Worm (Caenorhabditis elegans) whole organism, L1 larva: ENCODE data around the gene T05E12.3.

Experiments used
- Y116A8C.19 ChIP-seq: sonication (generic microtip); optimal IDR thresholded peaks from 2 replicates; lab custom pipeline; 2016; ENCODE audit warnings: missing compliant biosample characterization, missing genetic modification characterization, borderline replicate concordance
- aha-1 ChIP-seq: fragments of 150-350 bp; optimal IDR thresholded peaks from 2 replicates; lab custom pipeline; 2014; ENCODE audit warnings: missing biosample characterization, missing genetic modification characterization
- ceh-63 ChIP-seq: fragments of 200-800 bp; sonication (Bioruptor generic); optimal IDR thresholded peaks from 2 replicates; lab custom pipeline; 2018; ENCODE audit warnings: mild to moderate bottlenecking, missing genetic modification characterization, missing compliant biosample characterization
- ceh-88 ChIP-seq: fragments of 200-800 bp; sonication (Bioruptor generic); IDR thresholded peaks from 2 replicates; pipeline ENCODE4 v1.3.6; 2022; ENCODE audit warnings: missing genetic modification characterization, missing compliant biosample characterization
- ceh-90 ChIP-seq: sonication (generic microtip); optimal IDR thresholded peaks from 2 replicates; lab custom pipeline; 2016; ENCODE audit warnings: missing genetic modification characterization, missing compliant biosample characterization
- ces-1 ChIP-seq: fragments of 150-350 bp; optimal IDR thresholded peaks from 2 replicates; lab custom pipeline; 2014; ENCODE audit warnings: missing biosample characterization, missing genetic modification reagents, missing genetic modification characterization
- efl-1 ChIP-seq, 4 experiments: fragments of 150-350 bp; optimal IDR thresholded peaks in 3 of 4; peaks in 1 of 4; 1 replicate in 1 of 4; 2 replicates in 3 of 4; lab custom pipeline; 2014; ENCODE audit warnings: missing biosample characterization in 2 of 4, missing genetic modification characterization in 2 of 4, missing genetic modification reagents in 2 of 4
- egl-13 ChIP-seq: sonication (generic microtip); optimal IDR thresholded peaks from 2 replicates; lab custom pipeline; 2016; ENCODE audit warnings: missing genotype, missing genetic modification reagents, missing genetic modification characterization, missing compliant biosample characterization
- egl-27 ChIP-seq, 2 experiments: fragments of 150-350 bp in 1 of 2; sonication (generic microtip); optimal IDR thresholded peaks; 3 replicates each; lab custom pipeline; 2017 to 2018; ENCODE audit warnings: missing biosample characterization in 2 of 2, missing genetic modification characterization in 2 of 2, missing genetic modification reagents in 2 of 2
- fkh-4 ChIP-seq: sonication (generic microtip); optimal IDR thresholded peaks from 2 replicates; lab custom pipeline; 2016; ENCODE audit warnings: missing compliant biosample characterization, missing genetic modification characterization, borderline replicate concordance
- fos-1 ChIP-seq: fragments of 150-350 bp; optimal IDR thresholded peaks from 2 replicates; lab custom pipeline; 2014; ENCODE audit warnings: missing biosample characterization, missing genetic modification characterization
- hlh-4 ChIP-seq: sonication (generic microtip); optimal IDR thresholded peaks from 2 replicates; lab custom pipeline; 2016; ENCODE audit warnings: mild to moderate bottlenecking, missing genetic modification characterization, missing compliant biosample characterization
- irx-1 ChIP-seq: sonication (generic microtip); optimal IDR thresholded peaks from 2 replicates; lab custom pipeline; 2016; ENCODE audit warnings: missing genetic modification characterization, missing compliant biosample characterization
- isw-1 ChIP-seq: fragments of 200-800 bp; sonication (Bioruptor generic); IDR thresholded peaks from 2 replicates; pipeline ENCODE4 v1.3.6; 2022; ENCODE audit warnings: missing genetic modification characterization, missing compliant biosample characterization
- jun-1 ChIP-seq: fragments of 150-350 bp; optimal IDR thresholded peaks from 2 replicates; lab custom pipeline; 2014; ENCODE audit warnings: missing biosample characterization, missing genetic modification reagents, missing genetic modification characterization
- lin-14 ChIP-seq: fragments of 200-800 bp; sonication (Bioruptor generic); optimal IDR thresholded peaks from 2 replicates; lab custom pipeline; 2018; ENCODE audit warnings: mild to moderate bottlenecking, missing genetic modification characterization, moderate library complexity, missing compliant biosample characterization
- mab-9 ChIP-seq: fragments of 200-800 bp; sonication (Bioruptor generic); IDR thresholded peaks from 2 replicates; pipeline ENCODE4 v1.3.6; 2022; ENCODE audit warnings: missing genetic modification reagents, missing genetic modification characterization, missing compliant biosample characterization
- mdl-1 ChIP-seq, 2 experiments: fragments of 150-350 bp; optimal IDR thresholded peaks; 2 replicates each; lab custom pipeline; 2014 to 2017; ENCODE audit warnings: missing biosample characterization in 2 of 2, missing genetic modification characterization in 2 of 2, inconsistent platforms in 1 of 2
- mep-1 ChIP-seq: fragments of 150-350 bp; optimal IDR thresholded peaks from 2 replicates; lab custom pipeline; 2014; ENCODE audit warnings: missing biosample characterization, missing genetic modification characterization
- nhr-11 ChIP-seq: fragments of 150-350 bp; optimal IDR thresholded peaks from 2 replicates; lab custom pipeline; 2014; ENCODE audit warnings: missing biosample characterization, missing genetic modification characterization
- nhr-28 ChIP-seq: fragments of 150-350 bp; optimal IDR thresholded peaks from 2 replicates; lab custom pipeline; 2014; ENCODE audit warnings: missing biosample characterization, missing genetic modification characterization
- nhr-47 ChIP-seq: sonication (generic microtip); optimal IDR thresholded peaks from 2 replicates; lab custom pipeline; 2016; ENCODE audit warnings: mild to moderate bottlenecking, missing genetic modification characterization, moderate library complexity, missing compliant biosample characterization
- nhr-84 ChIP-seq: sonication (generic microtip); optimal IDR thresholded peaks from 2 replicates; lab custom pipeline; 2017; ENCODE audit warnings: missing biosample characterization, missing genetic modification characterization
- nhr-85 ChIP-seq: sonication (generic microtip); peaks from one replicate; lab custom pipeline; 2016; ENCODE audit warnings: missing genetic modification characterization, inconsistent platforms, missing compliant biosample characterization
- pag-3 ChIP-seq: sonication (generic microtip); optimal IDR thresholded peaks from 2 replicates; lab custom pipeline; 2017; ENCODE audit warnings: missing genetic modification characterization, mild to moderate bottlenecking, missing compliant biosample characterization, antibody characterized with exemption, borderline replicate concordance; ENCODE audit not compliant: insufficient read depth
- pax-3 ChIP-seq: fragments of 200-800 bp; sonication (Bioruptor generic); optimal IDR thresholded peaks from 2 replicates; lab custom pipeline; 2018; ENCODE audit warnings: mild to moderate bottlenecking, missing genetic modification characterization, moderate library complexity, missing compliant biosample characterization
- pqm-1 ChIP-seq: sonication (generic microtip); optimal IDR thresholded peaks from 3 replicates; lab custom pipeline; 2017; ENCODE audit warnings: missing biosample characterization, missing genetic modification characterization
- skn-1 ChIP-seq: fragments of 150-350 bp; optimal IDR thresholded peaks from 2 replicates; lab custom pipeline; 2014; ENCODE audit warnings: missing biosample characterization, missing genetic modification characterization
- sptf-1 ChIP-seq: fragments of 150-350 bp; optimal IDR thresholded peaks from 2 replicates; lab custom pipeline; 2014; ENCODE audit warnings: missing biosample characterization, missing genetic modification characterization
- tlp-1 ChIP-seq: fragments of 150-350 bp; optimal IDR thresholded peaks from 2 replicates; lab custom pipeline; 2014; ENCODE audit warnings: missing biosample characterization, missing genetic modification characterization
- unc-130 ChIP-seq: fragments of 150-350 bp; optimal IDR thresholded peaks from 2 replicates; lab custom pipeline; 2017; ENCODE audit warnings: missing biosample characterization, missing genetic modification characterization, inconsistent platforms
- unc-30 ChIP-seq: sonication (generic microtip); optimal IDR thresholded peaks from 2 replicates; lab custom pipeline; 2017; ENCODE audit warnings: missing biosample characterization, missing genetic modification characterization
- unc-62 ChIP-seq: fragments of 150-350 bp; optimal IDR thresholded peaks from 2 replicates; lab custom pipeline; 2014; ENCODE audit warnings: missing biosample characterization, missing genetic modification reagents, missing genetic modification characterization
- vab-15 ChIP-seq: sonication (generic microtip); optimal IDR thresholded peaks from 2 replicates; lab custom pipeline; 2017; ENCODE audit warnings: missing genotype, mild to moderate bottlenecking, missing genetic modification characterization, missing compliant biosample characterization
- xbp-1 ChIP-seq: sonication (generic microtip); optimal IDR thresholded peaks from 2 replicates; lab custom pipeline; 2016; ENCODE audit warnings: missing genetic modification characterization, missing compliant biosample characterization
- zag-1 ChIP-seq: fragments of 150-350 bp; optimal IDR thresholded peaks from 2 replicates; lab custom pipeline; 2014; ENCODE audit warnings: missing biosample characterization, missing genetic modification characterization
- zip-4 ChIP-seq: fragments of 200-800 bp; sonication (Bioruptor generic); optimal IDR thresholded peaks from 2 replicates; lab custom pipeline; 2018; ENCODE audit warnings: mild to moderate bottlenecking, missing genetic modification characterization, moderate library complexity, missing compliant biosample characterization

T05E12.3 gene

ce11 chrV:17064676-17065075, 13.1 kb downstream of the T05E12.3 start, which contains the start of gene srh-255:
srh-255 (plus strand) TSS chrV:17064976.
- no peak for TF ChIP-seq jun-1

- TF ChIP-seq unc-130 (tag; lab: Kevin White, UChicago): no peak
- no peak for TF ChIP-seq nhr-85
- no peak for TF ChIP-seq irx-1 (tag; lab: Kevin White, UChicago)
- no peak for TF ChIP-seq nhr-47
- no peak for TF ChIP-seq isw-1 (GFP tag; lab: Robert Waterston, UW)
Measured at ce11 chrV:17061585-17061984, 16.2 kb downstream of the T05E12.3 start, which contains the start of gene F28B1.9. F28B1.9 (plus strand) TSS chrV:17061885.

ce11 chrV:17059987-17060386, 17.8 kb downstream of the T05E12.3 start, which contains the start of gene sri-66:
sri-66 (plus strand) TSS chrV:17060287.
- TF ChIP-seq lin-14 (GFP tag; lab: Kevin White, UChicago): no peak
- no peak for TF ChIP-seq fos-1 (tag; lab: Kevin White, UChicago)
- TF ChIP-seq nhr-47: no peak
- TF ChIP-seq egl-13: no peak
- TF ChIP-seq ceh-63 (GFP tag; lab: Kevin White, UChicago): no peak
- TF ChIP-seq vab-15 (tag; lab: Kevin White, UChicago): no peak
- TF ChIP-seq pqm-1 (tag; lab: Kevin White, UChicago): no peak
- no peak for TF ChIP-seq xbp-1 (tag; lab: Kevin White, UChicago)
- TF ChIP-seq mdl-1 (tag; optimal IDR thresholded peaks at IDR 0.05; lab: Kevin White, UChicago): no peak
- no peak for TF ChIP-seq sptf-1
- no peak for TF ChIP-seq unc-30 (tag; lab: Kevin White, UChicago)
- no peak for TF ChIP-seq egl-27 (tag; optimal IDR thresholded peaks at IDR 0.05; lab: Kevin White, UChicago)
- no peak for TF ChIP-seq ceh-90 (tag; lab: Kevin White, UChicago)
- TF ChIP-seq isw-1 (GFP tag; lab: Robert Waterston, UW): no peak
- no peak for TF ChIP-seq mab-9 (GFP tag; lab: Robert Waterston, UW)
- TF ChIP-seq hlh-4: no peak
- no peak for TF ChIP-seq nhr-84 (tag; lab: Kevin White, UChicago)
- TF ChIP-seq zag-1 (tag; lab: Kevin White, UChicago): no peak
- TF ChIP-seq ces-1 (GFP tag; lab: Kevin White, UChicago): no peak

- TF ChIP-seq pax-3 (tag; lab: Kevin White, UChicago) (no peak), zip-4 (no peak), efl-1 (optimal IDR thresholded peaks at IDR 0.05; lab: Kevin White, UChicago) (no peak), efl-1 (GFP tag; optimal IDR thresholded peaks at IDR 0.05 in 1 of 2; lab: Kevin White, UChicago) (peak in 1 of 2 experiments; percentile 48), pag-3 (no peak)
Measured at ce11 chrV:17044500-17044899, 33.3 kb downstream of the T05E12.3 start, which contains the start of gene F28B1.2. F28B1.2 (plus strand) TSS chrV:17044800.

ce11 chrV:17042263-17042662, 35.5 kb downstream of the T05E12.3 start, which contains the start of gene hpo-33:
hpo-33 (plus strand) TSS chrV:17042563.
- no peak for TF ChIP-seq mep-1 (tag; lab: Kevin White, UChicago)
- no peak for TF ChIP-seq efl-1 (optimal IDR thresholded peaks at IDR 0.05; lab: Kevin White, UChicago)
- TF ChIP-seq efl-1 (GFP tag; optimal IDR thresholded peaks at IDR 0.05 in 1 of 2; lab: Kevin White, UChicago): peak in 1 of 2 experiments; percentile 44

- TF ChIP-seq vab-15 (tag; lab: Kevin White, UChicago) (no peak), fkh-4 (tag; lab: Kevin White, UChicago) (no peak), tlp-1 (no peak), nhr-85 (no peak), ceh-88 (GFP tag; lab: Robert Waterston, UW) (no peak), nhr-28 (tag; lab: Kevin White, UChicago) (no peak), pax-3 (tag; lab: Kevin White, UChicago) (no peak), skn-1 (tag; lab: Kevin White, UChicago) (no peak), unc-62 (GFP tag; lab: Kevin White, UChicago) (no peak), nhr-11 (tag; lab: Kevin White, UChicago) (no peak), pqm-1 (tag; lab: Kevin White, UChicago) (no peak), lin-14 (GFP tag; lab: Kevin White, UChicago) (no peak), Y116A8C.19 (no peak), aha-1 (tag; lab: Kevin White, UChicago) (no peak)
Measured at ce11 chrV:17035850-17036249, 41.9 kb downstream of the T05E12.3 start, which contains the start of gene srz-94. srz-94 (minus strand) TSS chrV:17035950.
